Worm (Caenorhabditis elegans) whole organism, mixed stage, embryonic: ENCODE data around the gene C04A2.15.
A peak's percentile ranks its signal among the peaks of the same experiment; 100 is the strongest.

ENCODE experiments used
- M03D4.4 ChIP-seq: sonication (generic microtip); optimal IDR thresholded peaks from 2 replicates; lab custom pipeline; 2017; ENCODE audit warnings: mild to moderate bottlenecking, missing genetic modification characterization, missing compliant biosample characterization
- bed-3 ChIP-seq: fragments of 200-800 bp; sonication (Bioruptor generic); optimal IDR thresholded peaks from 3 replicates; lab custom pipeline; 2018; ENCODE audit warnings: mild to moderate bottlenecking, missing genetic modification characterization, moderate library complexity, missing compliant biosample characterization
- blmp-1 ChIP-seq: fragments of 150-350 bp; optimal IDR thresholded peaks from 2 replicates; lab custom pipeline; 2014; ENCODE audit warnings: missing biosample characterization, missing genetic modification characterization
- ceh-39 ChIP-seq: fragments of 150-350 bp; optimal IDR thresholded peaks from 2 replicates; lab custom pipeline; 2014; ENCODE audit warnings: missing biosample characterization, missing genetic modification characterization
- ceh-43 ChIP-seq: fragments of 200-800 bp; sonication (Bioruptor generic); optimal IDR thresholded peaks from 2 replicates; lab custom pipeline; 2018; ENCODE audit warnings: mild to moderate bottlenecking, missing genetic modification characterization, moderate library complexity, missing compliant biosample characterization
- ceh-83 ChIP-seq: fragments of 200-800 bp; sonication (Bioruptor generic); optimal IDR thresholded peaks from 2 replicates; lab custom pipeline; 2018; ENCODE audit warnings: mild to moderate bottlenecking, missing genetic modification characterization, missing compliant biosample characterization
- ces-1 ChIP-seq: fragments of 150-350 bp; optimal IDR thresholded peaks from 2 replicates; lab custom pipeline; 2014; ENCODE audit warnings: missing biosample characterization, missing genetic modification reagents, missing genetic modification characterization
- cnd-1 ChIP-seq: fragments of 200-800 bp; sonication (Bioruptor generic); optimal IDR thresholded peaks from 2 replicates; lab custom pipeline; 2018; ENCODE audit warnings: mild to moderate bottlenecking, missing genetic modification characterization, missing compliant biosample characterization
- drap-1 ChIP-seq: fragments of 200-800 bp; sonication (Bioruptor generic); optimal IDR thresholded peaks from 3 replicates; lab custom pipeline; 2018; ENCODE audit warnings: mild to moderate bottlenecking, missing genetic modification characterization, missing compliant biosample characterization
- elt-1 ChIP-seq: sonication (generic microtip); optimal IDR thresholded peaks from 2 replicates; lab custom pipeline; 2017; ENCODE audit warnings: missing genetic modification characterization, mild to moderate bottlenecking, missing compliant biosample characterization, antibody characterized with exemption, moderate library complexity, borderline replicate concordance; ENCODE audit not compliant: insufficient read depth
- elt-3 ChIP-seq: fragments of 150-350 bp; optimal IDR thresholded peaks from 2 replicates; lab custom pipeline; 2014; ENCODE audit warnings: missing biosample characterization, missing genetic modification characterization
- flh-1 ChIP-seq: fragments of 200-800 bp; sonication (Bioruptor generic); optimal IDR thresholded peaks from 2 replicates; lab custom pipeline; 2018; ENCODE audit warnings: mild to moderate bottlenecking, missing genetic modification characterization, moderate library complexity, missing compliant biosample characterization
- ham-2 ChIP-seq: fragments of 200-800 bp; sonication (Bioruptor generic); optimal IDR thresholded peaks from 2 replicates; lab custom pipeline; 2018; ENCODE audit warnings: mild to moderate bottlenecking, missing genetic modification characterization, missing compliant biosample characterization
- hlh-1 ChIP-seq: fragments of 150-350 bp; optimal IDR thresholded peaks from 2 replicates; lab custom pipeline; 2014; ENCODE audit warnings: missing biosample characterization, missing genetic modification reagents, missing genetic modification characterization
- lin-13 ChIP-seq: fragments of 150-350 bp; optimal IDR thresholded peaks from 2 replicates; lab custom pipeline; 2014; ENCODE audit warnings: missing biosample characterization, missing genetic modification characterization
- lin-32 ChIP-seq: fragments of 200-800 bp; sonication (Bioruptor generic); optimal IDR thresholded peaks from 2 replicates; lab custom pipeline; 2018; ENCODE audit warnings: mild to moderate bottlenecking, missing genetic modification characterization, missing compliant biosample characterization
- lsy-2 ChIP-seq: fragments of 150-350 bp; optimal IDR thresholded peaks from 2 replicates; lab custom pipeline; 2014; ENCODE audit warnings: missing biosample characterization, missing genetic modification characterization
- mab-5 ChIP-seq: fragments of 150-350 bp; optimal IDR thresholded peaks from 2 replicates; lab custom pipeline; 2014; ENCODE audit warnings: missing biosample characterization, missing genetic modification characterization
- mep-1 ChIP-seq: fragments of 150-350 bp; optimal IDR thresholded peaks from 2 replicates; lab custom pipeline; 2017; ENCODE audit warnings: missing biosample characterization, missing genetic modification reagents, missing genetic modification characterization, inconsistent platforms
- mls-2 ChIP-seq: sonication (generic microtip); optimal IDR thresholded peaks from 2 replicates; lab custom pipeline; 2016; ENCODE audit warnings: mild to moderate bottlenecking, missing genetic modification characterization, moderate library complexity, missing compliant biosample characterization
- nhr-12 ChIP-seq: fragments of 150-350 bp; optimal IDR thresholded peaks from 2 replicates; lab custom pipeline; 2014; ENCODE audit warnings: missing biosample characterization, missing genetic modification characterization
- nhr-2 ChIP-seq: fragments of 150-350 bp; optimal IDR thresholded peaks from 2 replicates; lab custom pipeline; 2014; ENCODE audit warnings: missing biosample characterization, missing genetic modification characterization
- nhr-237 ChIP-seq: fragments of 150-350 bp; optimal IDR thresholded peaks from 2 replicates; lab custom pipeline; 2014; ENCODE audit warnings: missing biosample characterization, missing genetic modification characterization
- nhr-28 ChIP-seq: fragments of 150-350 bp; optimal IDR thresholded peaks from 2 replicates; lab custom pipeline; 2014; ENCODE audit warnings: missing biosample characterization, missing genetic modification characterization
- nhr-76 ChIP-seq: sonication (generic microtip); optimal IDR thresholded peaks from 2 replicates; lab custom pipeline; 2017; ENCODE audit warnings: missing biosample characterization, missing genetic modification characterization
- pha-4 ChIP-seq: fragments of 150-350 bp; optimal IDR thresholded peaks from 2 replicates; lab custom pipeline; 2018; ENCODE audit warnings: missing biosample characterization, missing genetic modification reagents, missing genetic modification characterization
- sem-2 ChIP-seq: fragments of 200-800 bp; sonication (Bioruptor generic); optimal IDR thresholded peaks from 2 replicates; lab custom pipeline; 2018; ENCODE audit warnings: mild to moderate bottlenecking, missing genetic modification characterization, missing compliant biosample characterization
- snpc-4 ChIP-seq: fragments of 150-350 bp; optimal IDR thresholded peaks from 2 replicates; lab custom pipeline; 2014; ENCODE audit warnings: missing biosample characterization, missing genetic modification characterization
- sptf-1 ChIP-seq: sonication (generic microtip); optimal IDR thresholded peaks from 2 replicates; lab custom pipeline; 2017; ENCODE audit warnings: mild to moderate bottlenecking, missing genetic modification characterization, moderate library complexity, missing compliant biosample characterization
- tbx-8 ChIP-seq: fragments of 200-800 bp; sonication (Bioruptor generic); optimal IDR thresholded peaks from 2 replicates; lab custom pipeline; 2018; ENCODE audit warnings: mild to moderate bottlenecking, missing genetic modification characterization, moderate library complexity, missing compliant biosample characterization
- unc-120 ChIP-seq: sonication (generic microtip); optimal IDR thresholded peaks from 2 replicates; lab custom pipeline; 2017; ENCODE audit warnings: missing genetic modification characterization, missing compliant biosample characterization; ENCODE audit not compliant: poor library complexity, severe bottlenecking
- unc-39 ChIP-seq: fragments of 150-350 bp; optimal IDR thresholded peaks from 2 replicates; lab custom pipeline; 2014; ENCODE audit warnings: missing biosample characterization, missing genetic modification characterization
- unc-62 ChIP-seq: fragments of 150-350 bp; optimal IDR thresholded peaks from 2 replicates; lab custom pipeline; 2014; ENCODE audit warnings: missing biosample characterization, missing genetic modification reagents, missing genetic modification characterization
- zip-8 ChIP-seq: fragments of 150-350 bp; optimal IDR thresholded peaks from 2 replicates; lab custom pipeline; 2014; ENCODE audit warnings: missing biosample characterization, missing genetic modification characterization
- ztf-11 ChIP-seq: fragments of 150-350 bp; optimal IDR thresholded peaks from 2 replicates; lab custom pipeline; 2014; ENCODE audit warnings: missing biosample characterization, missing genetic modification characterization

Gene C04A2.15

ce11 chrII:6838270-6838878 lies 13.7 kb upstream of the C04A2.15 start:
- TF ChIP-seq nhr-12 (tag; lab: Kevin White, UChicago) (no peak), lin-32 (GFP tag; lab: Kevin White, UChicago) (no peak), ces-1 (peak; percentile 91), snpc-4 (tag; lab: Kevin White, UChicago) (no peak), ceh-43 (GFP tag; lab: Kevin White, UChicago) (peak; percentile 82), ceh-39 (tag; lab: Kevin White, UChicago) (no peak), sptf-1 (no peak), elt-3 (tag; lab: Kevin White, UChicago) (no peak), hlh-1 (tag; lab: Kevin White, UChicago) (no peak), unc-120 (tag; lab: Kevin White, UChicago) (peak; percentile 44), nhr-237 (no peak), lin-13 (no peak), ham-2 (peak; percentile 48), nhr-28 (no peak), sem-2 (no peak), unc-62 (GFP tag; lab: Kevin White, UChicago) (peak; percentile 80), tbx-8 (no peak), bed-3 (GFP tag; lab: Kevin White, UChicago) (no peak), mls-2 (tag; lab: Kevin White, UChicago) (peak; percentile 50), mep-1 (tag; lab: Kevin White, UChicago) (no peak), mab-5 (no peak), ztf-11 (tag; lab: Kevin White, UChicago) (no peak), blmp-1 (no peak), nhr-76 (tag; lab: Kevin White, UChicago) (no peak), drap-1 (GFP tag; lab: Kevin White, UChicago) (no peak), cnd-1 (tag; lab: Kevin White, UChicago) (no peak), nhr-2 (tag; lab: Kevin White, UChicago) (no peak), unc-39 (no peak), flh-1 (no peak), M03D4.4 (tag; lab: Kevin White, UChicago) (no peak), ceh-83 (no peak), elt-1 (no peak), pha-4 (no peak), zip-8 (tag; lab: Kevin White, UChicago) (no peak), lsy-2 (tag; lab: Kevin White, UChicago) (no peak)

- TF ChIP-seq drap-1 (GFP tag; lab: Kevin White, UChicago) (no peak), unc-120 (tag; lab: Kevin White, UChicago) (peak; percentile 34), elt-3 (tag; lab: Kevin White, UChicago) (no peak), unc-62 (GFP tag; lab: Kevin White, UChicago) (no peak), cnd-1 (tag; lab: Kevin White, UChicago) (peak; percentile 50), nhr-12 (tag; lab: Kevin White, UChicago) (no peak), ceh-43 (GFP tag; lab: Kevin White, UChicago) (no peak), flh-1 (no peak), nhr-28 (no peak), mls-2 (tag; lab: Kevin White, UChicago) (no peak), ham-2 (no peak), bed-3 (GFP tag; lab: Kevin White, UChicago) (no peak), snpc-4 (tag; lab: Kevin White, UChicago) (no peak), pha-4 (peak; percentile 1), blmp-1 (no peak), ztf-11 (tag; lab: Kevin White, UChicago) (no peak), unc-39 (no peak), tbx-8 (no peak), ceh-83 (no peak), zip-8 (tag; lab: Kevin White, UChicago) (no peak), sem-2 (no peak), ces-1 (no peak), lin-32 (GFP tag; lab: Kevin White, UChicago) (no peak), sptf-1 (no peak), mab-5 (no peak), nhr-237 (no peak), M03D4.4 (tag; lab: Kevin White, UChicago) (no peak), mep-1 (tag; lab: Kevin White, UChicago) (no peak), lin-13 (no peak), lsy-2 (tag; lab: Kevin White, UChicago) (no peak), elt-1 (no peak), hlh-1 (tag; lab: Kevin White, UChicago) (peak; percentile 72), nhr-2 (tag; lab: Kevin White, UChicago) (peak; percentile 34), nhr-76 (tag; lab: Kevin White, UChicago) (no peak), ceh-39 (tag; lab: Kevin White, UChicago) (no peak)
- TF ChIP-seq, all 35 proteins: peak for 5
Measured at ce11 chrII:6838977-6839376, 13.1 kb upstream of the C04A2.15 start.
